Comparison of ENCODE assay signal across 5 worm cellular contexts in genomic region chrIII:7140228-7140710, ce11.
TF ChIP-seq lines count a peak whose summit lies in the region.

No protein-coding gene starts in this region.

TF ChIP-seq in whole organism, L1 larva, 84 proteins besides CTCF, POLR2A, EP300 and RAD21 (continues in another document):
- TF ChIP-seq unc-98 (GFP tag; IDR thresholded peaks at IDR 0.05; lab: Robert Waterston, UW), result no peak
- TF ChIP-seq pax-3 (tag; optimal IDR thresholded peaks at IDR 0.05; lab: Kevin White, UChicago), result no peak
- no peak for TF ChIP-seq sox-4 (tag; optimal IDR thresholded peaks at IDR 0.05; lab: Kevin White, UChicago)
- TF ChIP-seq efl-1 (optimal IDR thresholded peaks at IDR 0.05; lab: Kevin White, UChicago), result peak; percentile 28 to 43
- peak in 1 of 2 experiments; percentile 62 for TF ChIP-seq efl-1 (GFP tag; optimal IDR thresholded peaks at IDR 0.05 in 1 of 2; lab: Kevin White, UChicago)
- TF ChIP-seq ama-1 (optimal IDR thresholded peaks at IDR 0.05; lab: Kevin White, UChicago), result peak; percentile 43
- peak; percentile 70 for TF ChIP-seq nhr-47 (tag; optimal IDR thresholded peaks at IDR 0.05; lab: Kevin White, UChicago)
- no peak for TF ChIP-seq unc-30 (tag; optimal IDR thresholded peaks at IDR 0.05; lab: Kevin White, UChicago)
- peak; percentile 44 for TF ChIP-seq lin-14 (GFP tag; optimal IDR thresholded peaks at IDR 0.05; lab: Kevin White, UChicago)
- peak; percentile 46 for TF ChIP-seq elt-2 (tag; optimal IDR thresholded peaks at IDR 0.05; lab: Kevin White, UChicago)
- TF ChIP-seq nhr-85 (tag; lab: Kevin White, UChicago), result peak; percentile 94
- TF ChIP-seq fkh-4 (tag; optimal IDR thresholded peaks at IDR 0.05; lab: Kevin White, UChicago; ENCODE audit: borderline replicate concordance), result no peak
- peak; percentile 83 for TF ChIP-seq nhr-90 (tag; optimal IDR thresholded peaks at IDR 0.05; lab: Kevin White, UChicago; ENCODE audit: poor library complexity)
- TF ChIP-seq rnt-1 (tag; optimal IDR thresholded peaks at IDR 0.05; lab: Kevin White, UChicago), result peak; percentile 66
- no peak for TF ChIP-seq sptf-1 (tag; optimal IDR thresholded peaks at IDR 0.05; lab: Kevin White, UChicago)
- no peak for TF ChIP-seq nhr-28 (tag; optimal IDR thresholded peaks at IDR 0.05; lab: Kevin White, UChicago)
- no peak for TF ChIP-seq nhr-84 (tag; optimal IDR thresholded peaks at IDR 0.05; lab: Kevin White, UChicago)
- peak; percentile 75 for TF ChIP-seq nhr-71 (tag; optimal IDR thresholded peaks at IDR 0.05; lab: Kevin White, UChicago)
- TF ChIP-seq vab-15 (tag; optimal IDR thresholded peaks at IDR 0.05; lab: Kevin White, UChicago), result no peak

TF ChIP-seq in whole organism, L3 larva, 47 proteins besides CTCF, POLR2A, EP300 and RAD21:
- peak; percentile 70 for TF ChIP-seq nhr-25 (tag; optimal IDR thresholded peaks at IDR 0.05; lab: Kevin White, UChicago)
- peak; percentile 96 for TF ChIP-seq snpc-4 (tag; optimal IDR thresholded peaks at IDR 0.05; lab: Kevin White, UChicago)
- TF ChIP-seq lsy-12 (tag; optimal IDR thresholded peaks at IDR 0.05; lab: Kevin White, UChicago), result peak; percentile 20
- TF ChIP-seq zag-1 (tag; optimal IDR thresholded peaks at IDR 0.05; lab: Kevin White, UChicago), result no peak
- TF ChIP-seq pqm-1 (tag; optimal IDR thresholded peaks at IDR 0.05; lab: Kevin White, UChicago), result peak; percentile 4
- peak; percentile 72 for TF ChIP-seq nfya-1 (tag; optimal IDR thresholded peaks at IDR 0.05; lab: Kevin White, UChicago; ENCODE audit: insufficient read depth)
- peak; percentile 25 for TF ChIP-seq ama-1 (optimal IDR thresholded peaks at IDR 0.05; lab: Kevin White, UChicago)
- TF ChIP-seq tbx-2 (tag; optimal IDR thresholded peaks at IDR 0.05; lab: Kevin White, UChicago), result peak; percentile 11
- TF ChIP-seq nhr-11 (tag; optimal IDR thresholded peaks at IDR 0.05; lab: Kevin White, UChicago), result no peak
- peak; percentile 43 for TF ChIP-seq nhr-43 (tag; optimal IDR thresholded peaks at IDR 0.05; lab: Kevin White, UChicago; ENCODE audit: poor library complexity, severe bottlenecking)
- peak; percentile 31 for TF ChIP-seq R02D3.7 (tag; optimal IDR thresholded peaks at IDR 0.05; lab: Kevin White, UChicago)
- TF ChIP-seq elt-2 (tag; optimal IDR thresholded peaks at IDR 0.05; lab: Kevin White, UChicago), result peak; percentile 17
- TF ChIP-seq egl-5 (tag; optimal IDR thresholded peaks at IDR 0.05; lab: Kevin White, UChicago), result no peak

TF ChIP-seq in whole organism, early embryonic, 17 proteins besides CTCF, POLR2A, EP300 and RAD21:
- TF ChIP-seq B0310.2 (tag; optimal IDR thresholded peaks at IDR 0.05; lab: Kevin White, UChicago) (no peak), ama-1 (optimal IDR thresholded peaks at IDR 0.05; lab: Kevin White, UChicago) (peak; percentile 76)

TF ChIP-seq in whole organism, midembryonic, 9 proteins besides CTCF, POLR2A, EP300 and RAD21:
- TF ChIP-seq cog-1 (tag; optimal IDR thresholded peaks at IDR 0.05; lab: Kevin White, UChicago) (no peak), flt-1 (GFP tag; IDR thresholded peaks at IDR 0.05; lab: Robert Waterston, UW) (peak; percentile 63; the same call in 1 of the 2 replicates), ref-1 (GFP tag; conservative IDR thresholded peaks at IDR 0.05; lab: Robert Waterston, UW) (no peak), ztf-23 (GFP tag; IDR thresholded peaks at IDR 0.05; lab: Robert Waterston, UW) (no peak), T22C8.4 (GFP tag; IDR thresholded peaks at IDR 0.05; lab: Robert Waterston, UW) (no peak), ztf-29 (GFP tag; IDR thresholded peaks at IDR 0.05; lab: Robert Waterston, UW) (no peak)

TF ChIP-seq in whole organism, young adult, 124 proteins besides CTCF, POLR2A, EP300 and RAD21 (continues in another document):
- peak in 1 of 3 experiments; percentile 40 for TF ChIP-seq lin-35 (GFP tag; optimal IDR thresholded peaks at IDR 0.05; lab: Kevin White, UChicago)
- peak; percentile 78 for TF ChIP-seq tbp1 (GFP tag; optimal IDR thresholded peaks at IDR 0.05; lab: Kevin White, UChicago)
- 0 out of 2 replicates have a peak, but pooled peaks have one; percentile 14 for TF ChIP-seq ztf-28 (GFP tag; IDR thresholded peaks at IDR 0.05; lab: Robert Waterston, UW)
- TF ChIP-seq lin-26 (GFP tag; IDR thresholded peaks at IDR 0.05; lab: Robert Waterston, UW), result peak; percentile 45; the same call in 1 of the 2 replicates
- TF ChIP-seq nhr-90 (tag; optimal IDR thresholded peaks at IDR 0.05; lab: Kevin White, UChicago), result no peak
- TF ChIP-seq dpl-1 (GFP tag; optimal IDR thresholded peaks at IDR 0.05; lab: Kevin White, UChicago), result no peak
- TF ChIP-seq F37B4.10 (GFP tag; IDR thresholded peaks at IDR 0.05; lab: Robert Waterston, UW), result no peak
- no peak for TF ChIP-seq lin-40 (tag; optimal IDR thresholded peaks at IDR 0.05; lab: Kevin White, UChicago)
- no peak for TF ChIP-seq mxl-1 (tag; optimal IDR thresholded peaks at IDR 0.05; lab: Kevin White, UChicago)
- TF ChIP-seq bed-1 (GFP tag; IDR thresholded peaks at IDR 0.05; lab: Robert Waterston, UW), result no peak
- peak; percentile 51; the same call in 1 of the 2 replicates for TF ChIP-seq Y53G8AR.9 (GFP tag; conservative IDR thresholded peaks at IDR 0.05; lab: Robert Waterston, UW)
- TF ChIP-seq ceh-79 (tag; optimal IDR thresholded peaks at IDR 0.05; lab: Kevin White, UChicago), result no peak
- TF ChIP-seq lin-54 (GFP tag; optimal IDR thresholded peaks at IDR 0.05; lab: Kevin White, UChicago), result peak; percentile 67
- TF ChIP-seq B0336.3 (GFP tag; IDR thresholded peaks at IDR 0.05; lab: Robert Waterston, UW), result peak; percentile 66; the same call in 1 of the 2 replicates
- TF ChIP-seq mel-28 (tag; optimal IDR thresholded peaks at IDR 0.05; lab: Kevin White, UChicago; ENCODE audit: borderline replicate concordance), result no peak
- TF ChIP-seq efl-1 (GFP tag; optimal IDR thresholded peaks at IDR 0.05; lab: Kevin White, UChicago), result no peak
- TF ChIP-seq repo-1 (tag; optimal IDR thresholded peaks at IDR 0.05; lab: Kevin White, UChicago), result peak; percentile 39
- peak; percentile 80 for TF ChIP-seq dox-1 (GFP tag; IDR thresholded peaks at IDR 0.05; lab: Robert Waterston, UW)
- TF ChIP-seq ceh-40 (GFP tag; IDR thresholded peaks at IDR 0.05; lab: Robert Waterston, UW), result no peak
- TF ChIP-seq bed-2 (GFP tag; IDR thresholded peaks at IDR 0.05; lab: Robert Waterston, UW), result no peak
- no peak for TF ChIP-seq akir-1 (GFP tag; optimal IDR thresholded peaks at IDR 0.05; lab: Kevin White, UChicago)
- TF ChIP-seq ceh-100 (GFP tag; IDR thresholded peaks at IDR 0.05; lab: Robert Waterston, UW), result 0 out of 2 replicates have a peak, but pooled peaks have one; percentile 9
- peak; percentile 91 for TF ChIP-seq snpc-3.4 (tag; optimal IDR thresholded peaks at IDR 0.05; lab: Kevin White, UChicago)
- peak; percentile 50; the same call in 1 of the 2 replicates for TF ChIP-seq attf-3 (GFP tag; conservative IDR thresholded peaks at IDR 0.05; lab: Robert Waterston, UW)
- TF ChIP-seq mes-4 (tag; optimal IDR thresholded peaks at IDR 0.05; lab: Kevin White, UChicago), result no peak
- peak; percentile 94 for TF ChIP-seq snpc-4 (GFP tag; optimal IDR thresholded peaks at IDR 0.05; lab: Kevin White, UChicago)
- TF ChIP-seq snpc-4 (tag; optimal IDR thresholded peaks at IDR 0.05; lab: Kevin White, UChicago), result peak; percentile 94 to 98 (median 96)
- no peak for TF ChIP-seq ztf-3 (GFP tag; optimal IDR thresholded peaks at IDR 0.05; lab: Kevin White, UChicago)
- TF ChIP-seq K12H6.12 (tag; optimal IDR thresholded peaks at IDR 0.05; lab: Kevin White, UChicago), result no peak
- no peak for TF ChIP-seq ets-4 (GFP tag; optimal IDR thresholded peaks at IDR 0.05; lab: Kevin White, UChicago)
- TF ChIP-seq rcor-1 (GFP tag; IDR thresholded peaks at IDR 0.05; lab: Robert Waterston, UW), result peak; percentile 55; the same call in 1 of the 2 replicates
- TF ChIP-seq xnd-1 (tag; optimal IDR thresholded peaks at IDR 0.05; lab: Kevin White, UChicago), result no peak
- TF ChIP-seq B0261.1 (tag; optimal IDR thresholded peaks at IDR 0.05; lab: Kevin White, UChicago), result no peak
- no peak for TF ChIP-seq egl-18 (GFP tag; IDR thresholded peaks at IDR 0.05; lab: Robert Waterston, UW)
- 0 out of 2 replicates have a peak, but pooled peaks have one; percentile 18 for TF ChIP-seq ceh-91 (GFP tag; IDR thresholded peaks at IDR 0.05; lab: Robert Waterston, UW)
- no peak for TF ChIP-seq egrh-3 (GFP tag; IDR thresholded peaks at IDR 0.05; lab: Robert Waterston, UW)
- no peak for TF ChIP-seq B0019.2 (GFP tag; conservative IDR thresholded peaks at IDR 0.05; lab: Robert Waterston, UW)
- TF ChIP-seq F52B5.7 (tag; optimal IDR thresholded peaks at IDR 0.05; lab: Kevin White, UChicago), result no peak
- TF ChIP-seq F57C9.4 (tag; optimal IDR thresholded peaks at IDR 0.05; lab: Kevin White, UChicago), result no peak
- no peak for TF ChIP-seq attf-5 (GFP tag; optimal IDR thresholded peaks at IDR 0.05; lab: Kevin White, UChicago)
- TF ChIP-seq ccch-3 (GFP tag; optimal IDR thresholded peaks at IDR 0.05; lab: Kevin White, UChicago), result no peak
- no peak for TF ChIP-seq somi-1 (GFP tag; optimal IDR thresholded peaks at IDR 0.05; lab: Kevin White, UChicago)
- TF ChIP-seq nhr-27 (tag; optimal IDR thresholded peaks at IDR 0.05; lab: Kevin White, UChicago), result no peak
- no peak for TF ChIP-seq aptf-2 (GFP tag; conservative IDR thresholded peaks at IDR 0.05; lab: Robert Waterston, UW)
- no peak for TF ChIP-seq ztf-25 (GFP tag; IDR thresholded peaks at IDR 0.05; lab: Robert Waterston, UW)
- TF ChIP-seq hmg-1.2 (GFP tag; IDR thresholded peaks at IDR 0.05; lab: Robert Waterston, UW), result peak; percentile 88
- no peak for TF ChIP-seq ztf-22 (GFP tag; optimal IDR thresholded peaks at IDR 0.05; lab: Kevin White, UChicago)
- peak; percentile 62 for TF ChIP-seq him-1 (tag; optimal IDR thresholded peaks at IDR 0.05; lab: Kevin White, UChicago)
- no peak for TF ChIP-seq let-526 (GFP tag; IDR thresholded peaks at IDR 0.05; lab: Robert Waterston, UW)
- no peak for TF ChIP-seq F57A8.1 (GFP tag; optimal IDR thresholded peaks at IDR 0.05; lab: Kevin White, UChicago)
- no peak for TF ChIP-seq ceh-27 (GFP tag; optimal IDR thresholded peaks at IDR 0.05; lab: Kevin White, UChicago)
- no peak for TF ChIP-seq ceh-58 (GFP tag; IDR thresholded peaks at IDR 0.05; lab: Robert Waterston, UW)
- peak; percentile 94 for TF ChIP-seq pbrm-1 (GFP tag; IDR thresholded peaks at IDR 0.05; lab: Robert Waterston, UW)
- TF ChIP-seq hlh-26 (GFP tag; conservative IDR thresholded peaks at IDR 0.05; lab: Robert Waterston, UW), result no peak
- TF ChIP-seq snpc-1.3 (tag; optimal IDR thresholded peaks at IDR 0.05; lab: Kevin White, UChicago; ENCODE audit: insufficient read depth), result peak; percentile 89
- TF ChIP-seq hmg-20 (GFP tag; IDR thresholded peaks at IDR 0.05; lab: Robert Waterston, UW), result no peak

Comparison
In these comparisons a context has a peak if more than half of its experiments do, and no peak if none do; other contexts are left out.
1. Of the 8 proteins assayed by ChIP-seq in both whole organism, young adult and whole organism, L1 larva: peak only in whole organism, young adult: unc-130; only in whole organism, L1 larva: efl-1 and nhr-90; in both: snpc-4; in neither: 2; mixed calls (peak in some experiments, not most) for 2.